Worm (Caenorhabditis elegans) whole organism, young adult: Measurements from ENCODE around the gene Y54G2A.41.

ENCODE experiments used
- B0019.2 ChIP-seq: fragments of 200-800 bp; sonication (Bioruptor generic); conservative IDR thresholded peaks from 2 replicates; pipeline ENCODE4 v1.3.6; 2022; ENCODE audit warnings: missing genetic modification reagents, missing genetic modification characterization, missing compliant biosample characterization
- B0035.1 ChIP-seq: sonication (generic microtip); optimal IDR thresholded peaks from 2 replicates; lab custom pipeline; 2016; ENCODE audit warnings: missing genetic modification characterization, mild to moderate bottlenecking, missing compliant biosample characterization, missing genotype, missing genetic modification reagents
- B0261.1 ChIP-seq: sonication (generic microtip); optimal IDR thresholded peaks from 2 replicates; lab custom pipeline; 2016; ENCODE audit warnings: mild to moderate bottlenecking, missing genetic modification characterization, moderate library complexity, missing compliant biosample characterization
- B0336.3 ChIP-seq: fragments of 200-800 bp; sonication (Bioruptor generic); IDR thresholded peaks from 2 replicates; pipeline ENCODE4 v1.3.6; 2022; ENCODE audit warnings: missing genetic modification characterization, missing compliant biosample characterization
- D2030.7 ChIP-seq: fragments of 200-800 bp; sonication (Bioruptor generic); IDR thresholded peaks from 2 replicates; pipeline ENCODE4 v1.3.6; 2022; ENCODE audit warnings: missing genetic modification reagents, missing genetic modification characterization, missing compliant biosample characterization
- F22D6.2 ChIP-seq: sonication (generic microtip); optimal IDR thresholded peaks from 2 replicates; lab custom pipeline; 2016; ENCODE audit warnings: mild to moderate bottlenecking, missing genetic modification characterization, missing compliant biosample characterization
- F33H1.4 ChIP-seq: fragments of 200-800 bp; sonication (Bioruptor generic); IDR thresholded peaks from 2 replicates; pipeline ENCODE4 v1.3.6; 2022; ENCODE audit warnings: missing genetic modification reagents, missing genetic modification characterization, missing compliant biosample characterization
- K12H6.12 ChIP-seq: fragments of 200-800 bp; sonication (Bioruptor generic); optimal IDR thresholded peaks from 2 replicates; lab custom pipeline; 2018; ENCODE audit warnings: mild to moderate bottlenecking, missing genetic modification characterization, missing compliant biosample characterization
- Y56A3A.18 ChIP-seq: fragments of 200-800 bp; sonication (Bioruptor generic); IDR thresholded peaks from 2 replicates; pipeline ENCODE4 v1.3.6; 2022; ENCODE audit warnings: missing genetic modification reagents, missing genetic modification characterization, missing compliant biosample characterization
- Y67H2A.10 ChIP-seq: fragments of 200-800 bp; sonication (Bioruptor generic); conservative IDR thresholded peaks from 2 replicates; pipeline ENCODE4 v1.3.6; 2022; ENCODE audit warnings: missing genetic modification reagents, missing genetic modification characterization, missing compliant biosample characterization
- Y79H2A.3 ChIP-seq: fragments of 200-800 bp; sonication (Bioruptor generic); conservative IDR thresholded peaks from 2 replicates; pipeline ENCODE4 v1.3.6; 2022; ENCODE audit warnings: missing genetic modification reagents, missing genetic modification characterization, missing compliant biosample characterization
- aptf-2 ChIP-seq: fragments of 200-800 bp; sonication (Bioruptor generic); conservative IDR thresholded peaks from 2 replicates; pipeline ENCODE4 v1.3.6; 2022; ENCODE audit warnings: missing genetic modification reagents, missing genetic modification characterization, missing compliant biosample characterization
- atf-7 ChIP-seq: sonication (generic microtip); optimal IDR thresholded peaks from 2 replicates; lab custom pipeline; 2017; ENCODE audit warnings: mild to moderate bottlenecking, missing genetic modification characterization, missing compliant biosample characterization
- attf-3 ChIP-seq: fragments of 200-800 bp; sonication (Bioruptor generic); conservative IDR thresholded peaks from 2 replicates; pipeline ENCODE4 v1.3.6; 2022; ENCODE audit warnings: missing genetic modification reagents, missing genetic modification characterization, missing compliant biosample characterization
- attf-6 ChIP-seq: fragments of 200-800 bp; sonication (Bioruptor generic); IDR thresholded peaks from 2 replicates; pipeline ENCODE4 v1.3.6; 2022; ENCODE audit warnings: missing genetic modification reagents, missing genetic modification characterization, missing compliant biosample characterization
- bed-1 ChIP-seq: fragments of 200-800 bp; sonication (Bioruptor generic); IDR thresholded peaks from 2 replicates; pipeline ENCODE4 v1.3.6; 2022; ENCODE audit warnings: missing genetic modification reagents, missing genetic modification characterization, missing compliant biosample characterization
- ccch-3 ChIP-seq: fragments of 200-800 bp; sonication (Bioruptor generic); optimal IDR thresholded peaks from 2 replicates; lab custom pipeline; 2018; ENCODE audit warnings: mild to moderate bottlenecking, missing genetic modification characterization, missing compliant biosample characterization
- cebp-1 ChIP-seq, 2 experiments: fragments of 200-800 bp in 1 of 2; sonication (Bioruptor generic) in 1 of 2; sonication (generic microtip) in 1 of 2; IDR thresholded peaks in 1 of 2; optimal IDR thresholded peaks in 1 of 2; 2 replicates each; pipeline versions ENCODE4 v1.3.6 to Lab custom; 2017 to 2022; ENCODE audit warnings: missing compliant biosample characterization in 2 of 2, missing genetic modification characterization in 2 of 2, mild to moderate bottlenecking in 1 of 2, missing genetic modification reagents in 1 of 2, moderate library complexity in 1 of 2
- ceh-40 ChIP-seq: fragments of 200-800 bp; sonication (Bioruptor generic); IDR thresholded peaks from 2 replicates; pipeline ENCODE4 v1.3.6; 2022; ENCODE audit warnings: missing genetic modification characterization, missing compliant biosample characterization
- dox-1 ChIP-seq: fragments of 200-800 bp; sonication (Bioruptor generic); IDR thresholded peaks from 2 replicates; pipeline ENCODE4 v1.3.6; 2022; ENCODE audit warnings: missing genetic modification reagents, missing genetic modification characterization, missing compliant biosample characterization
- efl-1 ChIP-seq: fragments of 150-350 bp; optimal IDR thresholded peaks from 2 replicates; lab custom pipeline; 2014; ENCODE audit warnings: missing biosample characterization, missing genetic modification reagents, missing genetic modification characterization
- ekl-4 ChIP-seq: fragments of 200-800 bp; sonication (Bioruptor generic); IDR thresholded peaks from 2 replicates; pipeline ENCODE4 v1.3.6; 2022; ENCODE audit warnings: missing genetic modification reagents, missing genetic modification characterization, missing compliant biosample characterization
- gei-17 ChIP-seq: fragments of 200-800 bp; sonication (Bioruptor generic); optimal IDR thresholded peaks from 2 replicates; lab custom pipeline; 2018; ENCODE audit warnings: mild to moderate bottlenecking, missing genetic modification characterization, missing compliant biosample characterization
- hlh-12 ChIP-seq: sonication (generic microtip); optimal IDR thresholded peaks from 2 replicates; lab custom pipeline; 2016; ENCODE audit warnings: missing genetic modification characterization, missing compliant biosample characterization
- hrde-1 ChIP-seq: sonication (generic microtip); optimal IDR thresholded peaks from 2 replicates; lab custom pipeline; 2016; ENCODE audit warnings: missing genetic modification characterization, mild to moderate bottlenecking, missing compliant biosample characterization, moderate library complexity, missing genotype, missing genetic modification reagents, borderline replicate concordance
- lag-1 ChIP-seq: fragments of 200-800 bp; sonication (Bioruptor generic); IDR thresholded peaks from 2 replicates; pipeline ENCODE4 v1.3.6; 2022; ENCODE audit warnings: missing genetic modification reagents, missing genetic modification characterization, missing compliant biosample characterization
- lin-35 ChIP-seq, 3 experiments: fragments of 150-350 bp in 2 of 3; sonication (generic microtip) in 1 of 3; optimal IDR thresholded peaks; 2 replicates each; lab custom pipeline; 2014 to 2018; ENCODE audit warnings: missing biosample characterization in 3 of 3, missing genetic modification characterization in 3 of 3, missing genetic modification reagents in 3 of 3
- lir-1 ChIP-seq: fragments of 200-800 bp; sonication (Bioruptor generic); conservative IDR thresholded peaks from 2 replicates; pipeline ENCODE4 v1.3.6; 2022; ENCODE audit warnings: missing genetic modification reagents, missing genetic modification characterization, missing compliant biosample characterization
- lsl-1 ChIP-seq: fragments of 200-800 bp; sonication (Bioruptor generic); optimal IDR thresholded peaks from 2 replicates; lab custom pipeline; 2018; ENCODE audit warnings: mild to moderate bottlenecking, missing genetic modification characterization, moderate library complexity, missing compliant biosample characterization
- lsy-27 ChIP-seq: sonication (generic microtip); optimal IDR thresholded peaks from 2 replicates; lab custom pipeline; 2017; ENCODE audit warnings: missing genetic modification characterization, mild to moderate bottlenecking, missing compliant biosample characterization, antibody characterized with exemption, missing genotype, borderline replicate concordance; ENCODE audit not compliant: insufficient read depth
- madf-6 ChIP-seq: fragments of 200-800 bp; sonication (Bioruptor generic); IDR thresholded peaks from 2 replicates; pipeline ENCODE4 v1.3.6; 2022; ENCODE audit warnings: missing genetic modification reagents, missing genetic modification characterization, missing compliant biosample characterization
- mcd-1 ChIP-seq: fragments of 200-800 bp; sonication (Bioruptor generic); IDR thresholded peaks from 2 replicates; pipeline ENCODE4 v1.3.6; 2022; ENCODE audit warnings: missing genetic modification reagents, missing genetic modification characterization, missing compliant biosample characterization
- mel-28 ChIP-seq: sonication (generic microtip); optimal IDR thresholded peaks from 2 replicates; lab custom pipeline; 2016; ENCODE audit warnings: borderline replicate concordance, mild to moderate bottlenecking, missing genetic modification characterization, missing compliant biosample characterization
- mxl-1 ChIP-seq: sonication (generic microtip); optimal IDR thresholded peaks from 2 replicates; lab custom pipeline; 2016; ENCODE audit warnings: missing genetic modification characterization, missing compliant biosample characterization
- nfyb-1 ChIP-seq: fragments of 200-800 bp; sonication (Bioruptor generic); IDR thresholded peaks from 2 replicates; pipeline ENCODE4 v1.3.6; 2022; ENCODE audit warnings: missing genetic modification reagents, missing genetic modification characterization, missing compliant biosample characterization
- nhr-120 ChIP-seq: fragments of 200-800 bp; sonication (Bioruptor generic); IDR thresholded peaks from 2 replicates; pipeline ENCODE4 v1.3.6; 2022; ENCODE audit warnings: missing genetic modification characterization, missing compliant biosample characterization
- nhr-179 ChIP-seq: sonication (generic microtip); optimal IDR thresholded peaks from 2 replicates; lab custom pipeline; 2016; ENCODE audit warnings: mild to moderate bottlenecking, missing genetic modification characterization, missing compliant biosample characterization
- nhr-80 ChIP-seq: sonication (generic microtip); optimal IDR thresholded peaks from 2 replicates; lab custom pipeline; 2016; ENCODE audit warnings: missing genetic modification characterization, missing compliant biosample characterization
- pha-4 ChIP-seq: fragments of 150-350 bp; sonication (generic microtip); optimal IDR thresholded peaks from 2 replicates; lab custom pipeline; 2014; ENCODE audit warnings: missing biosample characterization, missing genetic modification reagents, missing genetic modification characterization
- rpc-1 ChIP-seq, 2 experiments: fragments of 150-350 bp in 1 of 2; sonication (generic microtip) in 1 of 2; optimal IDR thresholded peaks; 2 replicates each; lab custom pipeline; 2014 to 2018; ENCODE audit warnings: missing biosample characterization in 1 of 2, missing genetic modification characterization in 1 of 2, missing genetic modification reagents in 1 of 2, missing genotype in 1 of 2
- snpc-1.1 ChIP-seq: sonication (generic microtip); optimal IDR thresholded peaks from 2 replicates; lab custom pipeline; 2017; ENCODE audit warnings: missing genetic modification characterization, mild to moderate bottlenecking, missing compliant biosample characterization, antibody characterized with exemption, moderate library complexity, missing genotype, missing genetic modification reagents; ENCODE audit not compliant: insufficient read depth
- snpc-4 ChIP-seq, 5 experiments: fragments of 150-350 bp in 1 of 5; sonication (generic microtip) in 4 of 5; optimal IDR thresholded peaks; 2 replicates each; lab custom pipeline; 2014 to 2018; ENCODE audit warnings: missing genetic modification characterization in 5 of 5, missing biosample characterization in 3 of 5, antibody characterized with exemption in 2 of 5, mild to moderate bottlenecking in 2 of 5, missing compliant biosample characterization in 2 of 5, missing genotype in 2 of 5, moderate library complexity in 2 of 5, missing genetic modification reagents in 1 of 5
- somi-1 ChIP-seq: fragments of 200-800 bp; sonication (Bioruptor generic); optimal IDR thresholded peaks from 2 replicates; lab custom pipeline; 2018; ENCODE audit warnings: mild to moderate bottlenecking, missing genetic modification characterization, missing compliant biosample characterization
- tlf-1 ChIP-seq: fragments of 200-800 bp; sonication (Bioruptor generic); optimal IDR thresholded peaks from 2 replicates; lab custom pipeline; 2018; ENCODE audit warnings: mild to moderate bottlenecking, missing genetic modification characterization, missing compliant biosample characterization
- zfh-2 ChIP-seq: fragments of 200-800 bp; sonication (Bioruptor generic); conservative IDR thresholded peaks from 2 replicates; pipeline ENCODE4 v1.3.6; 2022; ENCODE audit warnings: missing genetic modification reagents, missing genetic modification characterization, missing compliant biosample characterization
- ztf-6 ChIP-seq: fragments of 200-800 bp; sonication (Bioruptor generic); IDR thresholded peaks from 2 replicates; pipeline ENCODE4 v1.3.6; 2022; ENCODE audit warnings: missing genetic modification reagents, missing genetic modification characterization, missing compliant biosample characterization

Y54G2A.41 gene

DNA sequence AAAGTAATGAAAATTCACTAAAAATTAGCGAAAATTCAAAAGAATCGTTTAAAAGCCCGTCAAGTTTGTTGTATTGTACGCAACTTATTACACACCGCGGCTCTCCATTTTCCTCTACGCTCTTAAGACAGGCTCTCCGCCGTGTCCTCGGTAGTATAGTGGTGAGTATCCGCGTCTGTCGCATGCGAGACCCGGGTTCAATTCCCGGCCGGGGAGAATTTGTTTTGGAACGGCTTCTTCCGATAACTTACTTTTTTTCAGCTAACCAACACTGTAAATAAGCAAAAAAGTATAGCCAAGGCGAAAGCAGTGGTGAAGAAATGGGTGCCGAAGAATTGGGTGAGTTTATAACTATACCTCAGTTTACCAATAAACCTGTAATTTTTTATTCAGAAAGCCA lies 50.5 kb downstream of the Y54G2A.41 start (continued):
- TF ChIP-seq cebp-1 (GFP tag; IDR thresholded peaks at IDR 0.05; lab: Robert Waterston, UW) (no peak), cebp-1 (tag; optimal IDR thresholded peaks at IDR 0.05; lab: Kevin White, UChicago) (peak; percentile 16), pha-4 (tag; lab: Kevin White, UChicago) (no peak), B0019.2 (no peak), nhr-80 (tag; lab: Kevin White, UChicago) (peak; percentile 1), aptf-2 (GFP tag; lab: Robert Waterston, UW) (no peak), lin-35 (GFP tag; optimal IDR thresholded peaks at IDR 0.05; lab: Kevin White, UChicago) (peak in 1 of 3 experiments; percentile 32), B0336.3 (GFP tag; lab: Robert Waterston, UW) (no peak), lsy-27 (tag; lab: Kevin White, UChicago) (no peak), atf-7 (tag; lab: Kevin White, UChicago) (no peak), hrde-1 (tag; lab: Kevin White, UChicago) (no peak), F33H1.4 (GFP tag; lab: Robert Waterston, UW) (no peak), ztf-6 (GFP tag; lab: Robert Waterston, UW) (0 out of 2 replicates have a peak, but pooled peaks have one; percentile 31), nhr-179 (no peak), snpc-1.1 (tag; lab: Kevin White, UChicago) (no peak), hlh-12 (tag; lab: Kevin White, UChicago) (no peak), B0261.1 (tag; lab: Kevin White, UChicago) (peak; percentile 85), ceh-40 (no peak), mxl-1 (no peak), Y56A3A.18 (GFP tag; lab: Robert Waterston, UW) (no peak), ccch-3 (GFP tag; lab: Kevin White, UChicago) (no peak), nfyb-1 (GFP tag; lab: Robert Waterston, UW) (no peak), K12H6.12 (no peak), mcd-1 (GFP tag; lab: Robert Waterston, UW) (0 out of 2 replicates have a peak, but pooled peaks have one; percentile 41), gei-17 (no peak), lag-1 (GFP tag; lab: Robert Waterston, UW) (no peak), Y79H2A.3 (GFP tag; lab: Robert Waterston, UW) (no peak), D2030.7 (peak; percentile 52; the same call in 1 of the 2 replicates), B0035.1 (tag; lab: Kevin White, UChicago) (no peak), zfh-2 (GFP tag; lab: Robert Waterston, UW) (no peak), rpc-1 (optimal IDR thresholded peaks at IDR 0.05; lab: Kevin White, UChicago) (peak; percentile 66), rpc-1 (tag; optimal IDR thresholded peaks at IDR 0.05; lab: Kevin White, UChicago) (peak; percentile 85), lir-1 (GFP tag; lab: Robert Waterston, UW) (peak; percentile 29; the same call in 1 of the 2 replicates), efl-1 (GFP tag; lab: Kevin White, UChicago) (no peak), madf-6 (peak; percentile 58; the same call in 1 of the 2 replicates), attf-3 (GFP tag; lab: Robert Waterston, UW) (no peak), dox-1 (peak; percentile 59; the same call in 1 of the 2 replicates), tlf-1 (GFP tag; lab: Kevin White, UChicago) (no peak), bed-1 (no peak), attf-6 (GFP tag; lab: Robert Waterston, UW) (peak; percentile 52; the same call in 1 of the 2 replicates), ekl-4 (GFP tag; lab: Robert Waterston, UW) (no peak), Y67H2A.10 (GFP tag; lab: Robert Waterston, UW) (no peak), lsl-1 (GFP tag; lab: Kevin White, UChicago) (peak; percentile 9), somi-1 (GFP tag; lab: Kevin White, UChicago) (no peak), mel-28 (tag; lab: Kevin White, UChicago) (no peak), F22D6.2 (tag; lab: Kevin White, UChicago) (no peak), nhr-120 (GFP tag; lab: Robert Waterston, UW) (no peak), snpc-4 (GFP tag; optimal IDR thresholded peaks at IDR 0.05; lab: Kevin White, UChicago) (peak; percentile 41), snpc-4 (tag; optimal IDR thresholded peaks at IDR 0.05; lab: Kevin White, UChicago) (peak in 1 of 4 experiments; percentile 39)
